Worm (Caenorhabditis elegans) whole organism, late embryonic: ENCODE data around the gene mam-3.
A peak's percentile ranks its signal among the peaks of the same experiment; 100 is the strongest.

Source experiments
- C38D4.7 ChIP-seq: fragments of 200-800 bp; sonication (Bioruptor generic); optimal IDR thresholded peaks from 2 replicates; lab custom pipeline; 2018; ENCODE audit warnings: mild to moderate bottlenecking, missing genetic modification characterization, moderate library complexity, missing compliant biosample characterization
- K02D7.2 ChIP-seq: sonication (generic microtip); optimal IDR thresholded peaks from 2 replicates; lab custom pipeline; 2017; ENCODE audit warnings: mild to moderate bottlenecking, missing genetic modification characterization, missing compliant biosample characterization
- K09A11.1 ChIP-seq: sonication (generic microtip); optimal IDR thresholded peaks from 2 replicates; lab custom pipeline; 2017; ENCODE audit warnings: antibody characterized with exemption, mild to moderate bottlenecking, missing genetic modification characterization, missing compliant biosample characterization; ENCODE audit not compliant: insufficient read depth
- ceh-19 ChIP-seq: fragments of 200-800 bp; sonication (Bioruptor generic); optimal IDR thresholded peaks from 2 replicates; lab custom pipeline; 2018; ENCODE audit warnings: mild to moderate bottlenecking, missing genetic modification characterization, missing compliant biosample characterization
- ceh-22 ChIP-seq: sonication (generic microtip); optimal IDR thresholded peaks from 2 replicates; lab custom pipeline; 2017; ENCODE audit warnings: missing biosample characterization, missing genetic modification characterization
- ceh-24 ChIP-seq: sonication (generic microtip); optimal IDR thresholded peaks from 2 replicates; lab custom pipeline; 2016; ENCODE audit warnings: mild to moderate bottlenecking, missing genetic modification characterization, missing compliant biosample characterization
- ceh-30 ChIP-seq: fragments of 150-350 bp; optimal IDR thresholded peaks from 2 replicates; lab custom pipeline; 2014; ENCODE audit warnings: missing biosample characterization, missing genetic modification characterization
- ceh-34 ChIP-seq: sonication (generic microtip); optimal IDR thresholded peaks from 2 replicates; lab custom pipeline; 2016; ENCODE audit warnings: mild to moderate bottlenecking, missing genetic modification characterization, missing compliant biosample characterization
- ceh-9 ChIP-seq: sonication (generic microtip); optimal IDR thresholded peaks from 2 replicates; lab custom pipeline; 2016; ENCODE audit warnings: mild to moderate bottlenecking, missing genetic modification characterization, inconsistent platforms, missing compliant biosample characterization
- dve-1 ChIP-seq: sonication (generic microtip); optimal IDR thresholded peaks from 2 replicates; lab custom pipeline; 2017; ENCODE audit warnings: antibody characterized with exemption, mild to moderate bottlenecking, missing genetic modification characterization, missing compliant biosample characterization
- elt-2 ChIP-seq: sonication (generic microtip); optimal IDR thresholded peaks from 2 replicates; lab custom pipeline; 2016; ENCODE audit warnings: missing genetic modification reagents, missing genetic modification characterization, missing compliant biosample characterization
- ets-4 ChIP-seq: sonication (generic microtip); optimal IDR thresholded peaks from 2 replicates; lab custom pipeline; 2016; ENCODE audit warnings: missing genetic modification characterization, missing compliant biosample characterization
- eyg-1 ChIP-seq: sonication (generic microtip); optimal IDR thresholded peaks from 2 replicates; lab custom pipeline; 2016; ENCODE audit warnings: missing genotype, missing genetic modification characterization, missing compliant biosample characterization
- fax-1 ChIP-seq: sonication (generic microtip); optimal IDR thresholded peaks from 2 replicates; lab custom pipeline; 2016; ENCODE audit warnings: missing genotype, missing genetic modification characterization, missing compliant biosample characterization
- fkh-6 ChIP-seq: sonication (generic microtip); optimal IDR thresholded peaks from 2 replicates; lab custom pipeline; 2016; ENCODE audit warnings: missing genetic modification characterization, missing compliant biosample characterization
- gmeb-2 ChIP-seq: sonication (generic microtip); optimal IDR thresholded peaks from 2 replicates; lab custom pipeline; 2016; ENCODE audit warnings: missing genetic modification characterization, inconsistent platforms, missing compliant biosample characterization
- hlh-30 ChIP-seq: sonication (generic microtip); optimal IDR thresholded peaks from 2 replicates; lab custom pipeline; 2017; ENCODE audit warnings: antibody characterized with exemption, missing genetic modification characterization, missing compliant biosample characterization; ENCODE audit not compliant: insufficient read depth
- lin-11 ChIP-seq: fragments of 200-800 bp; sonication (Bioruptor generic); optimal IDR thresholded peaks from 2 replicates; lab custom pipeline; 2018; ENCODE audit warnings: mild to moderate bottlenecking, missing genetic modification characterization, missing compliant biosample characterization
- mec-3 ChIP-seq: sonication (generic microtip); optimal IDR thresholded peaks from 2 replicates; lab custom pipeline; 2016; ENCODE audit warnings: borderline replicate concordance, missing genetic modification characterization, missing compliant biosample characterization
- nfya-1 ChIP-seq: sonication (generic microtip); optimal IDR thresholded peaks from 2 replicates; lab custom pipeline; 2017; ENCODE audit warnings: missing genetic modification characterization, mild to moderate bottlenecking, missing compliant biosample characterization, antibody characterized with exemption, moderate library complexity
- nhr-232 ChIP-seq: sonication (generic microtip); optimal IDR thresholded peaks from 2 replicates; lab custom pipeline; 2016; ENCODE audit warnings: missing genetic modification characterization, missing compliant biosample characterization
- npax-4 ChIP-seq: sonication (generic microtip); optimal IDR thresholded peaks from 2 replicates; lab custom pipeline; 2016; ENCODE audit warnings: missing genetic modification characterization, missing compliant biosample characterization
- odd-2 ChIP-seq: sonication (generic microtip); optimal IDR thresholded peaks from 2 replicates; lab custom pipeline; 2017; ENCODE audit warnings: antibody characterized with exemption, mild to moderate bottlenecking, missing genetic modification characterization, missing compliant biosample characterization
- pag-3 ChIP-seq: sonication (generic microtip); optimal IDR thresholded peaks from 2 replicates; lab custom pipeline; 2016; ENCODE audit warnings: missing compliant biosample characterization, missing genetic modification characterization, borderline replicate concordance
- pax-1 ChIP-seq: fragments of 150-350 bp; optimal IDR thresholded peaks from 2 replicates; lab custom pipeline; 2014; ENCODE audit warnings: missing biosample characterization, missing genetic modification characterization
- pros-1 ChIP-seq: fragments of 150-350 bp; optimal IDR thresholded peaks from 2 replicates; lab custom pipeline; 2014; ENCODE audit warnings: missing biosample characterization, missing genetic modification reagents, missing genetic modification characterization
- ref-2 ChIP-seq: sonication (generic microtip); optimal IDR thresholded peaks from 2 replicates; lab custom pipeline; 2016; ENCODE audit warnings: missing genetic modification characterization, missing compliant biosample characterization
- rnt-1 ChIP-seq: sonication (generic microtip); optimal IDR thresholded peaks from 2 replicates; lab custom pipeline; 2016; ENCODE audit warnings: missing genetic modification characterization, missing compliant biosample characterization
- sox-2 ChIP-seq: fragments of 200-800 bp; sonication (Bioruptor generic); IDR thresholded peaks from 2 replicates; pipeline ENCODE4 v1.3.6; 2022; ENCODE audit warnings: missing genetic modification reagents, missing genetic modification characterization, missing compliant biosample characterization
- sox-4 ChIP-seq: sonication (generic microtip); optimal IDR thresholded peaks from 2 replicates; lab custom pipeline; 2017; ENCODE audit warnings: mild to moderate bottlenecking, missing genetic modification characterization, inconsistent platforms, missing compliant biosample characterization
- syd-9 ChIP-seq: sonication (generic microtip); optimal IDR thresholded peaks from 2 replicates; lab custom pipeline; 2016; ENCODE audit warnings: mild to moderate bottlenecking, missing genetic modification characterization, moderate library complexity, missing compliant biosample characterization
- tbx-7 ChIP-seq: sonication (generic microtip); optimal IDR thresholded peaks from 2 replicates; lab custom pipeline; 2016; ENCODE audit warnings: missing genotype, missing genetic modification characterization, missing compliant biosample characterization
- unc-55 ChIP-seq: sonication (generic microtip); optimal IDR thresholded peaks from 2 replicates; lab custom pipeline; 2017; ENCODE audit warnings: missing biosample characterization, missing genetic modification reagents, missing genetic modification characterization
- unc-86 ChIP-seq: sonication (generic microtip); optimal IDR thresholded peaks from 2 replicates; lab custom pipeline; 2016; ENCODE audit warnings: missing genetic modification characterization, missing compliant biosample characterization
- zip-5 ChIP-seq: sonication (generic microtip); optimal IDR thresholded peaks from 2 replicates; lab custom pipeline; 2016; ENCODE audit warnings: missing genetic modification characterization, missing compliant biosample characterization
- ztf-16 ChIP-seq: sonication (generic microtip); optimal IDR thresholded peaks from 2 replicates; lab custom pipeline; 2017; ENCODE audit warnings: missing genetic modification characterization, missing compliant biosample characterization

mam-3 gene

DNA sequence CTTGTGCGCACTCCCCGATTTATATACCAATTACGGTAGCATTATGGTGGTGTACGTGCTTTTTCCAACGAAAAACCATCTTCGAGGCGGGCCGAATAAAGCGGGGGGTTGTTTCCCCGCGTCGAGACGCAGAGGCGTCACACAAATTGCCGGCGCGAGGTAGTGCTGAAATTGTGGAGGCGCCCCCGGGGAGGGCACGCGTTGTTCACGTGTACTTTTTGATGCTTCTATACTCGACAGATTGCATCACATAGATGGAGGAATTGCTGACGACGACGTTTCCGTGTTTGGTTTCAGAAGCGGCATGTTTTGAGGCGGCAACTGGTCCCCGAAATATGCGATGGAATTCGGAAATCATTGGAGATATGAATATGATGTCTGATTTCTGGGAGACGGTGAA is 49.9 kb downstream of the mam-3 start (continued):
- no peak for TF ChIP-seq syd-9
- peak; percentile 30 for TF ChIP-seq ceh-9 (tag; lab: Kevin White, UChicago)

DNA sequence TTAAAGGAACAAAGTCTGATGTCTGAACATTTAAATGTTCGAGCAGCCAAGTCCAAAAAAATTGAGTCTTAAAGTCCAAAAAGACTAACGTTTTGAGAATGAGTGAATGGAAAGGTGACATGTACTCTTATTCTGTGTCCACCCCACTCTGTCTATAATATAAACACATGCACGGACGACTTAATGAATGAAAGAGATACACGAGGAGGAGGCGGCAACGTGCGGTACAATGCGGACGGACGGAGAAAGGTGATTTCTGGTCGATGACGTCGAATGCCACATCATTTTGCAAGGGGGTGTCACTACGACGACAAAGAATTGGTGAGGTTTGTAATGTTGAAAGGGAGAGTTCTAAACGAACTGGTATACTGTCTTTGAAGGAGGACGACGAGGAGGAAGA is 50.5 kb downstream of the mam-3 start:
- peak; percentile 17 for TF ChIP-seq unc-55 (GFP tag; lab: Kevin White, UChicago)
- no peak for TF ChIP-seq pros-1

DNA sequence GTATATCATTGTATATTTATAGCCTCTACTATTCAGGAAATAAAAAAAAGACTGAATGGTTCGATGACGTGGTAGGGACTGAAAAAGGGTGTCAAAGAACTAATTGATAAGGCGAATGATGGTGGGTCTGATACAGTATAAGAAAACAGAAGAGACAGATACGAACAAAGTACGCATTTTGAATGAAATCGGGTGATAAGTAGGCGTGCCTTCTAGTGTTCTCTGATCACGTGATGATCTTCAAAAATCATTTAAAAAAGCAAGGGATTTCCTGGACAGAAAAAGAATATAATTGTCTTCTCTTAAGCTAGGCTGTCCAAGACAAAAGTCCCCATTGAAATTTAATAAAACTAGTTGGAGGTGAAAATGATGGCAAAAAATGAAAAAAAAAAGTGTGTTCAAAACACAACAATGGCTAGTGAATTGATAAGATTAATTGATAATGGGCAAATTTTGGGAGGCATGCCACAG is 51.9 kb downstream of the mam-3 start:
- TF ChIP-seq elt-2 (tag; lab: Kevin White, UChicago) (peak; percentile 58), fkh-6 (no peak), hlh-30 (tag; lab: Kevin White, UChicago) (peak; percentile 3), dve-1 (tag; lab: Kevin White, UChicago) (peak; percentile 22)

DNA sequence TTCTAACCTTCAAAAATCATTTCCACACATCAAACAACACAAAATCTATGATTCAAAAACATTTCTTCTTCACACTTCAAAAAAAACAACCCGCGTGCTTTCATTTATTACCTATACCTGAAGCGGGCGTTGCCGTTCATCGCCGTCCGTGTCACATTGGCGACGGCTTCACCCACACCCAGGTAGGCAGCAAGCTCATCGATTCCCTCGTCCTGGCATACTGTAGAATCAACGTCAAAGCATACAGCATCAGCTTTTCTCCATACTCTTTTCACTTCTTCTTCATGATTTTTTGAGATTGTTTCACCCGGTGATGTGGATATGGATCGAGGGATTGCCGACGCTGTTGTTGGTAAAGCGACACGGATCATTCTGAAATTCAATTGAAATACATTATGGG is 52.9 kb downstream of the mam-3 start:
- TF ChIP-seq ztf-16 (tag; lab: Kevin White, UChicago) (no peak), ceh-24 (tag; lab: Kevin White, UChicago) (no peak), sox-2 (GFP tag; lab: Robert Waterston, UW) (no peak), ceh-34 (tag; lab: Kevin White, UChicago) (no peak), eyg-1 (tag; lab: Kevin White, UChicago) (no peak), K02D7.2 (tag; lab: Kevin White, UChicago) (no peak), ceh-30 (no peak)

DNA sequence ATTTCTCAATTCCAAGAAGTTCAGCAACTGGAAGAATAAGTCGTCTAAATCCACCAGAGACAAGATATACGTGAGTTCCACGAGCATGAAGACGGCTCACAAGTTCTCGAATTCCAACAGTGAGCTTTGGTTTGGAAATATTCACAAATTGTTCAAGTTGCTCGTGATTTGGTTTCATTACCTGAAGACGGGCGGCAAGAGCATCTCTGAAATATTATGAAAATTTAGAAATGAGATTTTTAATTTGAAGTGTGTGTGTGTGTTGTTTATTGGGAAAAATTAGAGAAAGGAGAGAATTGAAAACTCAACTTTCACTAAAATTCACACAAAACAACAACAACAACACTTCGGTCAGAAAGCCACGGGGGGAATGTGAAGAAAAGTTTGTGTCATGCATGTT is 54.4 kb downstream of the mam-3 start:
- TF ChIP-seq npax-4 (tag; lab: Kevin White, UChicago) (no peak), unc-86 (tag; lab: Kevin White, UChicago) (no peak), hlh-30 (tag; lab: Kevin White, UChicago) (no peak), ref-2 (no peak), K09A11.1 (tag; lab: Kevin White, UChicago) (no peak), ceh-30 (no peak), zip-5 (tag; lab: Kevin White, UChicago) (no peak), ceh-22 (tag; lab: Kevin White, UChicago) (no peak), elt-2 (tag; lab: Kevin White, UChicago) (no peak), fax-1 (tag; lab: Kevin White, UChicago) (no peak), tbx-7 (tag; lab: Kevin White, UChicago) (no peak), rnt-1 (tag; lab: Kevin White, UChicago) (no peak), nfya-1 (no peak), nhr-232 (no peak), ceh-19 (GFP tag; lab: Kevin White, UChicago) (no peak), odd-2 (tag; lab: Kevin White, UChicago) (no peak), gmeb-2 (tag; lab: Kevin White, UChicago) (no peak), unc-55 (GFP tag; lab: Kevin White, UChicago) (no peak)
- TF ChIP-seq, all 69 proteins: peak for 0

DNA sequence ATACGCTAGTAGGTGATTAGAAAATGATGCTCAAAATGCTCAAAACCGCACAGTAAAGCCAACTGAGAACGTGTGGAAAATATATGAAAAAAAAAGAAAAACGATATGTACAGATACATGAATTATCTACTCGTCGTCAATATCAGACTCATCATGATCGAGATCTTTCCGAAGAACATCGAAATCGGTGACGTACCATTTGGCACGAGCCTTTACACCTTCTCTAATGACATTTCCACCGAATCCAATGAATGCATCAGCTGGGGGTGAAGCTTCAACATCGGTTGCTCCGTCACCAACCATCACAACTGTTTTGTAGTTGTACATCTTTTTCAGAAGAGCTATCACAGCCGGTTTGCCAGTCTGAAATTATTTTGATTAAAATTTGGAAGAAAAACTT is 55.9 kb downstream of the mam-3 start:
- no peak for TF ChIP-seq C38D4.7 (GFP tag; lab: Kevin White, UChicago)
- no peak for TF ChIP-seq sox-4 (tag; lab: Kevin White, UChicago)
- no peak for TF ChIP-seq lin-11 (tag; lab: Kevin White, UChicago)
- TF ChIP-seq ceh-24 (tag; lab: Kevin White, UChicago), result no peak
- no peak for TF ChIP-seq dve-1 (tag; lab: Kevin White, UChicago)
- TF ChIP-seq ceh-9 (tag; lab: Kevin White, UChicago), result no peak
- TF ChIP-seq mec-3 (tag; lab: Kevin White, UChicago), result no peak
- TF ChIP-seq unc-86 (tag; lab: Kevin White, UChicago), result no peak
- no peak for TF ChIP-seq hlh-30 (tag; lab: Kevin White, UChicago)
- no peak for TF ChIP-seq elt-2 (tag; lab: Kevin White, UChicago)
- no peak for TF ChIP-seq ztf-16 (tag; lab: Kevin White, UChicago)
- no peak for TF ChIP-seq ets-4 (tag; lab: Kevin White, UChicago)
- no peak for TF ChIP-seq ref-2
- TF ChIP-seq pag-3 (tag; lab: Kevin White, UChicago), result no peak
- no peak for TF ChIP-seq pax-1 (tag; lab: Kevin White, UChicago)
- no peak for TF ChIP-seq gmeb-2 (tag; lab: Kevin White, UChicago)
